Worm (Caenorhabditis elegans) whole organism, L4 larva: Measurements from ENCODE around the gene C44B9.3.

Source experiments
- D1046.2 ChIP-seq: fragments of 200-800 bp; sonication (Bioruptor generic); IDR thresholded peaks from 2 replicates; pipeline ENCODE4 v1.3.6; 2022; ENCODE audit warnings: missing genetic modification characterization, missing compliant biosample characterization
- F37D6.2 ChIP-seq: sonication (generic microtip); optimal IDR thresholded peaks from 2 replicates; lab custom pipeline; 2016; ENCODE audit warnings: mild to moderate bottlenecking, missing genetic modification characterization, missing compliant biosample characterization
- F44E2.7 ChIP-seq: fragments of 200-800 bp; sonication (Bioruptor generic); IDR thresholded peaks from 2 replicates; pipeline ENCODE4 v2.1.2; 2022; ENCODE audit warnings: missing genetic modification characterization, missing compliant biosample characterization
- R02D3.7 ChIP-seq: fragments of 150-350 bp; sonication (generic microtip); optimal IDR thresholded peaks from 3 replicates; lab custom pipeline; 2014; ENCODE audit warnings: missing biosample characterization, missing genetic modification characterization
- Y48G9A.11 ChIP-seq: fragments of 200-800 bp; sonication (Bioruptor generic); IDR thresholded peaks from 2 replicates; pipeline ENCODE4 v1.3.6; 2022; ENCODE audit warnings: missing genetic modification reagents, missing genetic modification characterization, missing compliant biosample characterization
- Y75B8A.6 ChIP-seq: fragments of 200-800 bp; sonication (Bioruptor generic); IDR thresholded peaks from 2 replicates; pipeline ENCODE4 v1.3.6; 2022; ENCODE audit warnings: missing genetic modification reagents, missing genetic modification characterization, missing compliant biosample characterization
- ZK337.2 ChIP-seq: fragments of 200-800 bp; sonication (Bioruptor generic); IDR thresholded peaks from 2 replicates; pipeline ENCODE4 v1.3.6; 2022; ENCODE audit warnings: missing genetic modification reagents, missing genetic modification characterization, missing compliant biosample characterization
- aha-1 ChIP-seq: fragments of 150-350 bp; peaks from one replicate; lab custom pipeline; 2014; ENCODE audit warnings: missing biosample characterization, missing genetic modification characterization
- arid-1 ChIP-seq: fragments of 200-800 bp; sonication (Bioruptor generic); conservative IDR thresholded peaks from 2 replicates; pipeline ENCODE4 v1.3.6; 2022; ENCODE audit warnings: missing genetic modification reagents, missing genetic modification characterization, missing compliant biosample characterization
- attf-4 ChIP-seq: sonication (generic microtip); optimal IDR thresholded peaks from 3 replicates; lab custom pipeline; 2017; ENCODE audit warnings: missing biosample characterization, missing genetic modification characterization
- ceh-28 ChIP-seq: fragments of 150-350 bp; optimal IDR thresholded peaks from 2 replicates; lab custom pipeline; 2014; ENCODE audit warnings: missing biosample characterization, missing genetic modification reagents, missing genetic modification characterization
- ceh-44 ChIP-seq: fragments of 200-800 bp; sonication (Bioruptor generic); IDR thresholded peaks from 2 replicates; pipeline ENCODE4 v1.3.6; 2022; ENCODE audit warnings: missing genetic modification reagents, missing genetic modification characterization, missing compliant biosample characterization
- ces-1 ChIP-seq: fragments of 150-350 bp; sonication (generic microtip); optimal IDR thresholded peaks from 4 replicates; lab custom pipeline; 2014; ENCODE audit warnings: missing biosample characterization, missing genetic modification reagents, missing genetic modification characterization
- daf-16 ChIP-seq, 3 experiments: sonication (generic microtip); optimal IDR thresholded peaks; 2 replicates each; lab custom pipeline; 2016 to 2017; ENCODE audit warnings: missing genetic modification characterization in 3 of 3, missing genetic modification reagents in 3 of 3, mild to moderate bottlenecking in 2 of 3, missing compliant biosample characterization in 2 of 3, missing biosample characterization in 1 of 3, moderate library complexity in 1 of 3
- dmd-9 ChIP-seq: fragments of 200-800 bp; sonication (Bioruptor generic); IDR thresholded peaks from 2 replicates; pipeline ENCODE4 v1.3.6; 2022; ENCODE audit warnings: missing genetic modification reagents, missing genetic modification characterization, missing compliant biosample characterization
- dpl-1 ChIP-seq: fragments of 150-350 bp; optimal IDR thresholded peaks from 2 replicates; lab custom pipeline; 2014; ENCODE audit warnings: missing biosample characterization, missing genetic modification reagents, missing genetic modification characterization
- duxl-1 ChIP-seq: sonication (generic microtip); optimal IDR thresholded peaks from 2 replicates; lab custom pipeline; 2016; ENCODE audit warnings: mild to moderate bottlenecking, missing genetic modification characterization, moderate library complexity, missing compliant biosample characterization; ENCODE audit not compliant: poor library complexity
- fkh-10 ChIP-seq: fragments of 150-350 bp; optimal IDR thresholded peaks from 2 replicates; lab custom pipeline; 2014; ENCODE audit warnings: missing biosample characterization, missing genetic modification reagents, missing genetic modification characterization
- lim-7 ChIP-seq: fragments of 200-800 bp; sonication (Bioruptor generic); IDR thresholded peaks from 2 replicates; pipeline ENCODE4 v1.3.6; 2022; ENCODE audit warnings: missing genetic modification characterization, missing compliant biosample characterization
- lin-1 ChIP-seq: fragments of 200-800 bp; sonication (Bioruptor generic); IDR thresholded peaks from 2 replicates; pipeline ENCODE4 v1.3.6; 2022; ENCODE audit warnings: missing genetic modification reagents, missing genetic modification characterization, missing compliant biosample characterization
- lin-15B ChIP-seq: fragments of 150-350 bp; sonication (generic microtip); optimal IDR thresholded peaks from 3 replicates; lab custom pipeline; 2014; ENCODE audit warnings: missing biosample characterization, missing genetic modification characterization
- lin-29 ChIP-seq: fragments of 200-800 bp; sonication (Bioruptor generic); IDR thresholded peaks from 2 replicates; pipeline ENCODE4 v1.3.6; 2022; ENCODE audit warnings: missing genetic modification reagents, missing genetic modification characterization, missing compliant biosample characterization
- lin-38 ChIP-seq: fragments of 200-800 bp; sonication (Bioruptor generic); IDR thresholded peaks from 2 replicates; pipeline ENCODE4 v1.3.6; 2022; ENCODE audit warnings: missing genetic modification reagents, missing genetic modification characterization, missing compliant biosample characterization
- lin-39 ChIP-seq: fragments of 150-350 bp; optimal IDR thresholded peaks from 2 replicates; lab custom pipeline; 2014; ENCODE audit warnings: missing biosample characterization, missing genetic modification reagents, missing genetic modification characterization
- lir-3 ChIP-seq: sonication (generic microtip); optimal IDR thresholded peaks from 2 replicates; lab custom pipeline; 2016; ENCODE audit warnings: mild to moderate bottlenecking, missing genetic modification characterization, missing compliant biosample characterization
- madf-5 ChIP-seq, 2 experiments: fragments of 200-800 bp; sonication (Bioruptor generic); IDR thresholded peaks; 2 replicates each; pipeline ENCODE4 v1.3.6; 2022; ENCODE audit warnings: missing compliant biosample characterization in 2 of 2, missing genetic modification characterization in 2 of 2
- mdt-29 ChIP-seq: fragments of 200-800 bp; sonication (Bioruptor generic); IDR thresholded peaks from 2 replicates; pipeline ENCODE4 v1.3.6; 2022; ENCODE audit warnings: missing genetic modification reagents, missing genetic modification characterization, missing compliant biosample characterization
- mes-2 ChIP-seq: sonication (generic microtip); optimal IDR thresholded peaks from 2 replicates; lab custom pipeline; 2016; ENCODE audit warnings: missing genotype, mild to moderate bottlenecking, missing genetic modification characterization, missing compliant biosample characterization; ENCODE audit not compliant: poor library complexity, severe bottlenecking
- nhr-102 ChIP-seq: sonication (generic microtip); optimal IDR thresholded peaks from 2 replicates; lab custom pipeline; 2016; ENCODE audit warnings: mild to moderate bottlenecking, missing genetic modification characterization, moderate library complexity, missing compliant biosample characterization
- nhr-237 ChIP-seq: sonication (generic microtip); optimal IDR thresholded peaks from 2 replicates; lab custom pipeline; 2017; ENCODE audit warnings: missing biosample characterization, missing genetic modification characterization
- nhr-25 ChIP-seq: sonication (generic microtip); optimal IDR thresholded peaks from 2 replicates; lab custom pipeline; 2017; ENCODE audit warnings: missing genetic modification characterization, mild to moderate bottlenecking, missing compliant biosample characterization, antibody characterized with exemption, moderate library complexity, borderline replicate concordance; ENCODE audit not compliant: insufficient read depth
- nhr-28 ChIP-seq: fragments of 150-350 bp; optimal IDR thresholded peaks from 2 replicates; lab custom pipeline; 2014; ENCODE audit warnings: missing biosample characterization, missing genetic modification characterization
- nhr-42 ChIP-seq: fragments of 200-800 bp; sonication (Bioruptor generic); IDR thresholded peaks from 2 replicates; pipeline ENCODE4 v1.3.6; 2022; ENCODE audit warnings: missing genetic modification characterization, missing compliant biosample characterization
- nhr-48 ChIP-seq: sonication (generic microtip); optimal IDR thresholded peaks from 2 replicates; lab custom pipeline; 2016; ENCODE audit warnings: mild to moderate bottlenecking, missing genetic modification characterization, missing compliant biosample characterization
- nhr-6 ChIP-seq: fragments of 150-350 bp; optimal IDR thresholded peaks from 2 replicates; lab custom pipeline; 2014; ENCODE audit warnings: missing biosample characterization, missing genetic modification characterization
- pha-4 ChIP-seq, 2 experiments: fragments of 150-350 bp in 1 of 2; fragments of 200-800 bp in 1 of 2; sonication (Bioruptor generic) in 1 of 2; IDR thresholded peaks in 1 of 2; optimal IDR thresholded peaks in 1 of 2; 2 replicates each; pipeline versions ENCODE4 v1.3.6 to Lab custom; 2014 to 2022; ENCODE audit warnings: missing genetic modification characterization in 2 of 2, missing genetic modification reagents in 2 of 2, missing biosample characterization in 1 of 2, missing compliant biosample characterization in 1 of 2
- rbr-2 ChIP-seq: sonication (generic microtip); optimal IDR thresholded peaks from 2 replicates; lab custom pipeline; 2016; ENCODE audit warnings: missing genotype, missing genetic modification characterization, missing compliant biosample characterization
- saeg-2 ChIP-seq: fragments of 200-800 bp; sonication (Bioruptor generic); IDR thresholded peaks from 2 replicates; pipeline ENCODE4 v1.3.6; 2022; ENCODE audit warnings: missing genetic modification reagents, missing genetic modification characterization, missing compliant biosample characterization
- set-16 ChIP-seq: fragments of 200-800 bp; sonication (Bioruptor generic); IDR thresholded peaks from 2 replicates; pipeline ENCODE4 v1.3.6; 2022; ENCODE audit warnings: missing genetic modification reagents, missing genetic modification characterization, missing compliant biosample characterization
- snpc-1.2 ChIP-seq: fragments of 200-800 bp; sonication (Bioruptor generic); IDR thresholded peaks from 2 replicates; pipeline ENCODE4 v1.3.6; 2022; ENCODE audit warnings: missing genetic modification reagents, missing genetic modification characterization, missing compliant biosample characterization
- spr-1 ChIP-seq: sonication (generic microtip); optimal IDR thresholded peaks from 2 replicates; lab custom pipeline; 2016; ENCODE audit warnings: mild to moderate bottlenecking, missing genetic modification characterization, missing compliant biosample characterization
- unc-62 ChIP-seq, 3 experiments: fragments of 150-350 bp in 1 of 3; sonication (generic microtip); optimal IDR thresholded peaks in 2 of 3; peaks in 1 of 3; 1 replicate in 1 of 3; 2 replicates in 2 of 3; lab custom pipeline; 2014 to 2017; ENCODE audit warnings: missing biosample characterization in 3 of 3, missing genetic modification characterization in 3 of 3, missing genetic modification reagents in 3 of 3, missing genotype in 1 of 3
- vab-7 ChIP-seq: fragments of 200-800 bp; sonication (Bioruptor generic); IDR thresholded peaks from 2 replicates; pipeline ENCODE4 v1.3.6; 2022; ENCODE audit warnings: missing genetic modification reagents, missing genetic modification characterization, missing compliant biosample characterization
- zfp-3 ChIP-seq: fragments of 200-800 bp; sonication (Bioruptor generic); conservative IDR thresholded peaks from 2 replicates; pipeline ENCODE4 v1.3.6; 2022; ENCODE audit warnings: missing genetic modification reagents, missing genetic modification characterization, missing compliant biosample characterization
- zip-2 ChIP-seq: fragments of 150-350 bp; optimal IDR thresholded peaks from 2 replicates; lab custom pipeline; 2014; ENCODE audit warnings: missing biosample characterization, missing genetic modification characterization
- ztf-7 ChIP-seq: fragments of 150-350 bp; optimal IDR thresholded peaks from 2 replicates; lab custom pipeline; 2014; ENCODE audit warnings: missing biosample characterization, missing genetic modification characterization

C44B9.3 gene

ce11 chrIII:10895817-10896413, 15.9 kb upstream of the C44B9.3 start, which contains the start of gene com-1:
Gene com-1 (plus strand): TSS chrIII:10896363.
- TF ChIP-seq pha-4 (GFP tag; IDR thresholded peaks at IDR 0.05; lab: Robert Waterston, UW) (no peak), pha-4 (tag; optimal IDR thresholded peaks at IDR 0.05; lab: Kevin White, UChicago) (no peak), nhr-6 (tag; lab: Kevin White, UChicago) (peak; percentile 21), unc-62 (GFP tag; optimal IDR thresholded peaks at IDR 0.05 in 1 of 2; lab: Kevin White, UChicago) (no peak), unc-62 (tag; optimal IDR thresholded peaks at IDR 0.05; lab: Kevin White, UChicago) (no peak), nhr-25 (tag; lab: Kevin White, UChicago) (no peak), dpl-1 (GFP tag; lab: Kevin White, UChicago) (peak; percentile 52), madf-5 (GFP tag; IDR thresholded peaks at IDR 0.05; lab: Robert Waterston, UW) (no peak), D1046.2 (no peak), fkh-10 (GFP tag; lab: Kevin White, UChicago) (no peak), daf-16 (GFP tag; optimal IDR thresholded peaks at IDR 0.05; lab: Kevin White, UChicago) (peak in 1 of 2 experiments; percentile 7), daf-16 (tag; optimal IDR thresholded peaks at IDR 0.05; lab: Kevin White, UChicago) (no peak), snpc-1.2 (GFP tag; lab: Robert Waterston, UW) (no peak), lin-29 (no peak), F37D6.2 (tag; lab: Kevin White, UChicago) (no peak), lin-38 (GFP tag; lab: Robert Waterston, UW) (peak; percentile 92), lin-1 (no peak), lin-15B (tag; lab: Kevin White, UChicago) (no peak), Y75B8A.6 (GFP tag; lab: Robert Waterston, UW) (no peak), duxl-1 (tag; lab: Kevin White, UChicago) (no peak), arid-1 (GFP tag; lab: Robert Waterston, UW) (no peak), ztf-7 (tag; lab: Kevin White, UChicago) (no peak), attf-4 (no peak), rbr-2 (tag; lab: Kevin White, UChicago) (peak; percentile 12), ceh-28 (tag; lab: Kevin White, UChicago) (no peak), R02D3.7 (tag; lab: Kevin White, UChicago) (no peak), nhr-42 (GFP tag; lab: Robert Waterston, UW) (no peak), dmd-9 (GFP tag; lab: Robert Waterston, UW) (no peak), mes-2 (peak; percentile 79), zip-2 (tag; lab: Kevin White, UChicago) (no peak), zfp-3 (GFP tag; lab: Robert Waterston, UW) (no peak), Y48G9A.11 (GFP tag; lab: Robert Waterston, UW) (no peak)

DNA sequence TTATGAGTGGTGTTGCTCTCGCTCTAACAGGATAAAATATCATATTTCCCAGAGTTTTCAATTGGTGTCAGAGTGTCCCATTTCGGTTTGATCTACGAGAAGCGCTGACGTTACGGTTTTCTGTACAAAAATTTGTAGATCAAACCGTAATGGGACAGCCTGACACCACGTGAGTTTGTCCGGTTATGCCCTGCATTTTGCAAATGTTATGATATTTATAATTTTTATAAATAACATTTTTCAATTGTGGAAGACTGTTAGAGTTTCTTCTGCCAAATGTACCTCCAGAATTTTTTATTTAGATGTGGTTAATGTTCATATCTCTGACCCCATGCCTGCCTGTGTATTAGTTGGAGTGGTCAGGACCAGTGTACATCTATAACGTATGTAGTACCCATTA, 14.2 kb upstream of the C44B9.3 start, which contains the start of gene fbxb-87:
Gene fbxb-87, plus strand, starts transcription at position 301 of the 400 bp plus-strand sequence.
- TF ChIP-seq ZK337.2 (GFP tag; lab: Robert Waterston, UW) (no peak), mdt-29 (no peak), lim-7 (GFP tag; lab: Robert Waterston, UW) (no peak), F44E2.7 (GFP tag; lab: Robert Waterston, UW) (no peak), ces-1 (no peak)

DNA sequence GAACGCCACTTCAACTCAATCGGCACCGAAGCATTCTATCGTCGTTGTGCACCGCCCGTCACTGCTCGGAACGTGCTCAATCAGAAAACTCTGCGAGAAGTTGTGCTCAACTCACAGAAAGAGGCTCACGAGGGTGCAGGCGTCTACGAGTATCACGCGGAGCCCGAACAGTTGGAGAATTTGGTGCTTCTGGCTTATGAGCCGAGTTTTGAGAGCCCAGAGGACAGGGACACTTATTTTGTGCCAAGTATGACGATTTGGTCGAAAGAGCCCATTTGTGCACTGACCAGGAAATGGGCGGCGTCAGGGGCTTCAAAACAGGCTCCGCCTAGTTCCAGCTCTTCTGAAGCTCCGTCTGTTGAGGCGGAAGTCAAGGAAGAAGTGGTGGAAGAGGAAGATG, 8.8 kb upstream of the C44B9.3 start:
- TF ChIP-seq spr-1 (no peak), R02D3.7 (tag; lab: Kevin White, UChicago) (no peak), zfp-3 (GFP tag; lab: Robert Waterston, UW) (no peak), duxl-1 (tag; lab: Kevin White, UChicago) (no peak), vab-7 (GFP tag; lab: Robert Waterston, UW) (no peak), ceh-44 (GFP tag; lab: Robert Waterston, UW) (no peak), saeg-2 (no peak), Y48G9A.11 (GFP tag; lab: Robert Waterston, UW) (no peak), nhr-28 (tag; lab: Kevin White, UChicago) (no peak), nhr-237 (tag; lab: Kevin White, UChicago) (no peak), nhr-102 (tag; lab: Kevin White, UChicago) (no peak), lin-39 (no peak), lir-3 (tag; lab: Kevin White, UChicago) (no peak), set-16 (GFP tag; lab: Robert Waterston, UW) (peak; percentile 45), aha-1 (tag; lab: Kevin White, UChicago) (peak; percentile 93), nhr-48 (tag; lab: Kevin White, UChicago) (no peak)
